Fruit fly (Drosophila melanogaster) whole organism: ENCODE data around the gene CG42671.

ENCODE experiments used
- CG8478 ChIP-seq: fragments of >200 bp; optimal IDR thresholded peaks from 2 replicates; lab custom pipeline; 2018; ENCODE audit warnings: inconsistent platforms
- Dll ChIP-seq: fragments of >200 bp; optimal IDR thresholded peaks from 2 replicates; lab custom pipeline; 2017
- EcR ChIP-seq, 2 experiments: fragments of >200 bp; optimal IDR thresholded peaks; 2 replicates each; lab custom pipeline; 2017; ENCODE audit warnings: missing biosample characterization in 2 of 2, missing genetic modification characterization in 2 of 2, missing genetic modification reagents in 2 of 2
- pan ChIP-seq: fragments of >200 bp; optimal IDR thresholded peaks from 2 replicates; lab custom pipeline; 2017
- psq ChIP-seq: fragments of >200 bp; optimal IDR thresholded peaks from 2 replicates; lab custom pipeline; 2017
- usp ChIP-seq: fragments of >200 bp; optimal IDR thresholded peaks from 2 replicates; lab custom pipeline; 2017; ENCODE audit warnings: missing biosample characterization, missing genetic modification characterization, mixed read lengths

The CG42671 gene

dm6 chr3L:11259759-11260158 is 45.5 kb downstream of the CG42671 start:
- TF ChIP-seq CG8478 (lab: Kevin White, UChicago) (no peak), pan (no peak), Dll (lab: Kevin White, UChicago) (no peak), usp (no peak), psq (no peak)

dm6 chr3L:11260275-11260734 is 46.0 kb downstream of the CG42671 start:
- TF ChIP-seq EcR (GFP tag; optimal IDR thresholded peaks at IDR 0.05; lab: Kevin White, UChicago): no peak
- no peak for TF ChIP-seq psq
- TF ChIP-seq Dll (lab: Kevin White, UChicago): no peak
- TF ChIP-seq pan: no peak
- no peak for TF ChIP-seq CG8478 (lab: Kevin White, UChicago)
- no peak for TF ChIP-seq usp

dm6 chr3L:11260737-11261455 is 46.6 kb downstream of the CG42671 start:
- TF ChIP-seq psq (no peak), CG8478 (lab: Kevin White, UChicago) (no peak), EcR (GFP tag; optimal IDR thresholded peaks at IDR 0.05; lab: Kevin White, UChicago) (no peak), pan (no peak), Dll (lab: Kevin White, UChicago) (no peak), usp (no peak)

dm6 chr3L:11261456-11262082 is 47.3 kb downstream of the CG42671 start:
- TF ChIP-seq Dll (lab: Kevin White, UChicago) (no peak), pan (no peak), EcR (GFP tag; optimal IDR thresholded peaks at IDR 0.05; lab: Kevin White, UChicago) (no peak), usp (no peak), CG8478 (lab: Kevin White, UChicago) (no peak), psq (no peak)

dm6 chr3L:11262159-11262558 is 47.9 kb downstream of the CG42671 start:
- TF ChIP-seq Dll (lab: Kevin White, UChicago): no peak
- TF ChIP-seq psq: no peak
- no peak for TF ChIP-seq EcR (GFP tag; optimal IDR thresholded peaks at IDR 0.05; lab: Kevin White, UChicago)
- no peak for TF ChIP-seq usp
- no peak for TF ChIP-seq pan
- no peak for TF ChIP-seq CG8478 (lab: Kevin White, UChicago)

- TF ChIP-seq psq (no peak), Dll (lab: Kevin White, UChicago) (no peak)
Measured at dm6 chr3L:11263985-11264384, 49.7 kb downstream of the CG42671 start.

dm6 chr3L:11272243-11273012 is 58.1 kb downstream of the CG42671 start:
- TF ChIP-seq Dll (lab: Kevin White, UChicago) (no peak), EcR (GFP tag; optimal IDR thresholded peaks at IDR 0.05; lab: Kevin White, UChicago) (no peak), usp (no peak), pan (no peak), CG8478 (lab: Kevin White, UChicago) (no peak), psq (no peak)

dm6 chr3L:11273013-11273343 is 58.7 kb downstream of the CG42671 start:
- TF ChIP-seq psq (no peak), EcR (GFP tag; optimal IDR thresholded peaks at IDR 0.05; lab: Kevin White, UChicago) (no peak), pan (no peak), usp (no peak), Dll (lab: Kevin White, UChicago) (no peak)

dm6 chr3L:11273444-11274141 is 59.3 kb downstream of the CG42671 start:
- TF ChIP-seq CG8478 (lab: Kevin White, UChicago) (no peak), usp (no peak), EcR (GFP tag; optimal IDR thresholded peaks at IDR 0.05; lab: Kevin White, UChicago) (no peak), pan (no peak), Dll (lab: Kevin White, UChicago) (no peak), psq (no peak)

dm6 chr3L:11274142-11274672 is 59.9 kb downstream of the CG42671 start:
- no peak for TF ChIP-seq CG8478 (lab: Kevin White, UChicago)
- TF ChIP-seq usp: no peak
- TF ChIP-seq psq: no peak
- no peak for TF ChIP-seq Dll (lab: Kevin White, UChicago)
- no peak for TF ChIP-seq pan
- TF ChIP-seq EcR (GFP tag; optimal IDR thresholded peaks at IDR 0.05; lab: Kevin White, UChicago): no peak

dm6 chr3L:11276020-11276419 is 61.7 kb downstream of the CG42671 start:
- TF ChIP-seq Dll (lab: Kevin White, UChicago) (no peak), pan (no peak), EcR (GFP tag; optimal IDR thresholded peaks at IDR 0.05; lab: Kevin White, UChicago) (no peak), usp (no peak), psq (no peak), CG8478 (lab: Kevin White, UChicago) (no peak)
